Worm (Caenorhabditis elegans) whole organism, L4 larva: ENCODE results near the gene Y51B9A.7.

Experiments
- F10B5.3 ChIP-seq: sonication (generic microtip); optimal IDR thresholded peaks from 2 replicates; lab custom pipeline; 2016; ENCODE audit warnings: mild to moderate bottlenecking, missing genetic modification characterization, missing compliant biosample characterization
- R02D3.7 ChIP-seq: fragments of 150-350 bp; sonication (generic microtip); optimal IDR thresholded peaks from 3 replicates; lab custom pipeline; 2014; ENCODE audit warnings: missing biosample characterization, missing genetic modification characterization
- T20F7.1 ChIP-seq: fragments of 200-800 bp; sonication (Bioruptor generic); optimal IDR thresholded peaks from 2 replicates; lab custom pipeline; 2018; ENCODE audit warnings: mild to moderate bottlenecking, missing genetic modification characterization, missing compliant biosample characterization
- T26A8.4 ChIP-seq: fragments of 200-800 bp; sonication (Bioruptor generic); IDR thresholded peaks from 2 replicates; pipeline ENCODE4 v1.3.6; 2022; ENCODE audit warnings: missing genetic modification characterization, missing compliant biosample characterization
- Y105C5A.15 ChIP-seq: fragments of 200-800 bp; sonication (Bioruptor generic); IDR thresholded peaks from 2 replicates; pipeline ENCODE4 v1.3.6; 2022; ENCODE audit warnings: missing genetic modification characterization, missing compliant biosample characterization
- Y75B8A.6 ChIP-seq: fragments of 200-800 bp; sonication (Bioruptor generic); IDR thresholded peaks from 2 replicates; pipeline ENCODE4 v1.3.6; 2022; ENCODE audit warnings: missing genetic modification reagents, missing genetic modification characterization, missing compliant biosample characterization
- ceh-28 ChIP-seq: fragments of 150-350 bp; optimal IDR thresholded peaks from 2 replicates; lab custom pipeline; 2014; ENCODE audit warnings: missing biosample characterization, missing genetic modification reagents, missing genetic modification characterization
- ces-1 ChIP-seq: fragments of 150-350 bp; sonication (generic microtip); optimal IDR thresholded peaks from 4 replicates; lab custom pipeline; 2014; ENCODE audit warnings: missing biosample characterization, missing genetic modification reagents, missing genetic modification characterization
- dmd-6 ChIP-seq: fragments of 200-800 bp; sonication (Bioruptor generic); IDR thresholded peaks from 2 replicates; pipeline ENCODE4 v1.3.6; 2022; ENCODE audit warnings: missing genetic modification reagents, missing genetic modification characterization, missing compliant biosample characterization
- dmd-9 ChIP-seq: fragments of 200-800 bp; sonication (Bioruptor generic); IDR thresholded peaks from 2 replicates; pipeline ENCODE4 v1.3.6; 2022; ENCODE audit warnings: missing genetic modification reagents, missing genetic modification characterization, missing compliant biosample characterization
- duxl-1 ChIP-seq: sonication (generic microtip); optimal IDR thresholded peaks from 2 replicates; lab custom pipeline; 2016; ENCODE audit warnings: mild to moderate bottlenecking, missing genetic modification characterization, moderate library complexity, missing compliant biosample characterization; ENCODE audit not compliant: poor library complexity
- dve-1 ChIP-seq: sonication (generic microtip); optimal IDR thresholded peaks from 2 replicates; lab custom pipeline; 2017; ENCODE audit warnings: antibody characterized with exemption, mild to moderate bottlenecking, missing genetic modification characterization, missing compliant biosample characterization; ENCODE audit not compliant: insufficient read depth
- egl-43 ChIP-seq: fragments of 200-800 bp; sonication (Bioruptor generic); IDR thresholded peaks from 2 replicates; pipeline ENCODE4 v1.3.6; 2022; ENCODE audit warnings: missing genetic modification reagents, missing genetic modification characterization, missing compliant biosample characterization
- fkh-10 ChIP-seq: fragments of 150-350 bp; optimal IDR thresholded peaks from 2 replicates; lab custom pipeline; 2014; ENCODE audit warnings: missing biosample characterization, missing genetic modification reagents, missing genetic modification characterization
- hlh-11 ChIP-seq: fragments of 200-800 bp; sonication (Bioruptor generic); optimal IDR thresholded peaks from 2 replicates; lab custom pipeline; 2018; ENCODE audit warnings: mild to moderate bottlenecking, missing genetic modification characterization, missing compliant biosample characterization
- hmg-1.1 ChIP-seq: fragments of 200-800 bp; sonication (Bioruptor generic); IDR thresholded peaks from 2 replicates; pipeline ENCODE4 v1.3.6; 2022; ENCODE audit warnings: missing genetic modification reagents, missing genetic modification characterization, missing compliant biosample characterization
- jun-1 ChIP-seq: fragments of 150-350 bp; optimal IDR thresholded peaks from 2 replicates; lab custom pipeline; 2014; ENCODE audit warnings: missing biosample characterization, missing genetic modification reagents, missing genetic modification characterization
- lin-13 ChIP-seq: fragments of 150-350 bp; optimal IDR thresholded peaks from 2 replicates; lab custom pipeline; 2014; ENCODE audit warnings: missing biosample characterization, missing genetic modification reagents, missing genetic modification characterization
- lin-39 ChIP-seq: fragments of 150-350 bp; optimal IDR thresholded peaks from 2 replicates; lab custom pipeline; 2014; ENCODE audit warnings: missing biosample characterization, missing genetic modification reagents, missing genetic modification characterization
- madf-9 ChIP-seq: fragments of 200-800 bp; sonication (Bioruptor generic); conservative IDR thresholded peaks from 2 replicates; pipeline ENCODE4 v1.3.6; 2022; ENCODE audit warnings: missing genetic modification reagents, missing genetic modification characterization, missing compliant biosample characterization
- mdt-29 ChIP-seq: fragments of 200-800 bp; sonication (Bioruptor generic); IDR thresholded peaks from 2 replicates; pipeline ENCODE4 v1.3.6; 2022; ENCODE audit warnings: missing genetic modification reagents, missing genetic modification characterization, missing compliant biosample characterization
- mep-1 ChIP-seq: fragments of 150-350 bp; sonication (generic microtip); optimal IDR thresholded peaks from 3 replicates; lab custom pipeline; 2014; ENCODE audit warnings: missing biosample characterization, missing genetic modification characterization
- nhr-11 ChIP-seq: fragments of 150-350 bp; optimal IDR thresholded peaks from 2 replicates; lab custom pipeline; 2014; ENCODE audit warnings: missing biosample characterization, missing genetic modification characterization
- nhr-111 ChIP-seq: fragments of 200-800 bp; sonication (Bioruptor generic); optimal IDR thresholded peaks from 2 replicates; lab custom pipeline; 2018; ENCODE audit warnings: mild to moderate bottlenecking, missing genetic modification characterization, missing compliant biosample characterization
- nhr-28 ChIP-seq: fragments of 150-350 bp; optimal IDR thresholded peaks from 2 replicates; lab custom pipeline; 2014; ENCODE audit warnings: missing biosample characterization, missing genetic modification characterization
- pha-4 ChIP-seq, 2 experiments: fragments of 150-350 bp in 1 of 2; fragments of 200-800 bp in 1 of 2; sonication (Bioruptor generic) in 1 of 2; IDR thresholded peaks in 1 of 2; optimal IDR thresholded peaks in 1 of 2; 2 replicates each; pipeline versions ENCODE4 v1.3.6 to Lab custom; 2014 to 2022; ENCODE audit warnings: missing genetic modification characterization in 2 of 2, missing genetic modification reagents in 2 of 2, missing biosample characterization in 1 of 2, missing compliant biosample characterization in 1 of 2
- saeg-2 ChIP-seq: fragments of 200-800 bp; sonication (Bioruptor generic); IDR thresholded peaks from 2 replicates; pipeline ENCODE4 v1.3.6; 2022; ENCODE audit warnings: missing genetic modification reagents, missing genetic modification characterization, missing compliant biosample characterization
- sdz-12 ChIP-seq: fragments of 200-800 bp; sonication (Bioruptor generic); optimal IDR thresholded peaks from 2 replicates; lab custom pipeline; 2018; ENCODE audit warnings: mild to moderate bottlenecking, missing genetic modification characterization, missing compliant biosample characterization
- snpc-4 ChIP-seq: fragments of 150-350 bp; optimal IDR thresholded peaks from 2 replicates; lab custom pipeline; 2014; ENCODE audit warnings: missing biosample characterization, missing genetic modification characterization
- spr-3 ChIP-seq: fragments of 200-800 bp; sonication (Bioruptor generic); optimal IDR thresholded peaks from 2 replicates; lab custom pipeline; 2018; ENCODE audit warnings: mild to moderate bottlenecking, missing genetic modification characterization, missing compliant biosample characterization
- tag-97 ChIP-seq: fragments of 200-800 bp; sonication (Bioruptor generic); IDR thresholded peaks from 2 replicates; pipeline ENCODE4 v1.3.6; 2022; ENCODE audit warnings: missing genetic modification characterization, missing compliant biosample characterization
- unc-130 ChIP-seq: sonication (generic microtip); optimal IDR thresholded peaks from 2 replicates; lab custom pipeline; 2016; ENCODE audit warnings: missing genetic modification reagents, missing genetic modification characterization, missing compliant biosample characterization
- unc-39 ChIP-seq: sonication (generic microtip); optimal IDR thresholded peaks from 2 replicates; lab custom pipeline; 2017; ENCODE audit warnings: missing biosample characterization, missing genetic modification characterization
- unc-62 ChIP-seq, 3 experiments: fragments of 150-350 bp in 1 of 3; sonication (generic microtip); optimal IDR thresholded peaks in 2 of 3; peaks in 1 of 3; 1 replicate in 1 of 3; 2 replicates in 2 of 3; lab custom pipeline; 2014 to 2017; ENCODE audit warnings: missing biosample characterization in 3 of 3, missing genetic modification characterization in 3 of 3, missing genetic modification reagents in 3 of 3, missing genotype in 1 of 3
- zip-2 ChIP-seq: fragments of 150-350 bp; optimal IDR thresholded peaks from 2 replicates; lab custom pipeline; 2014; ENCODE audit warnings: missing biosample characterization, missing genetic modification characterization

The Y51B9A.7 gene

DNA sequence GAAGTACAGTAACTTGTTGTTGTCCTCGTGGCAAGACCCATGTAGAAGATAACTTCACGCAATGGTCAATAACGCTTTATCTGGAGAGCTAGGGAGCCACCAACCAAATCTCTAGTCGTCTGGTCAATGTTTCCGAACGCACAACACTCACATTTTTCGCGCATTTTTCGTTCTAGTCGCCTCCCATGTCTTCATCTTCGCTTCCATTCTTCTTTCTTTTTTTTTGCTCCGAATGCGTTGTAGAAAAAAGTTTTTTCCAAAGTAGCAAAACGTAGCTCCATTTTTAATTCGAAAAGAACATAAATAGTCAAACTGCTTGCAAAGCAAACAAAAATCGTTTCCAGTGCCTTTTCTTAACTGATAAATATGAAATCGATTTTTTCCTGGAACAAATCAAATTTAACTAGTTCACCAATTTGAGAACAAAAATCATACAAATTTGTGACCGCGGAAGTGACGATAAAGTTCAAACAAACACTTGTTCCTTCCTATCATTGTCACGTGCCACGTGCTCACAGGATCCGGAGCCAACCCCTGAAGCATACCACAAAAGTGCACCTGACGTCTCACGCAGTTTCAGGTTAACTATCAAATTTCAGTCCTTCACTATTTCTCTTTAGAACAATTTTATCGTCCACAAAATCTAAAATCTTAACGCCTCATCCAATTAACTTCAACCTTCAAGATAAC, 19.1 kb downstream of the Y51B9A.7 start (continued):
- no peak for TF ChIP-seq saeg-2 (GFP tag; lab: Robert Waterston, UW)
- TF ChIP-seq egl-43 = no peak
- TF ChIP-seq nhr-111 (GFP tag; lab: Kevin White, UChicago) = no peak
- TF ChIP-seq snpc-4 (tag; lab: Kevin White, UChicago) = no peak
- no peak for TF ChIP-seq unc-130 (GFP tag; lab: Kevin White, UChicago)
- no peak for TF ChIP-seq ceh-28 (tag; lab: Kevin White, UChicago)
- peak; percentile 3 for TF ChIP-seq hlh-11 (tag; lab: Kevin White, UChicago)
- no peak for TF ChIP-seq madf-9
- no peak for TF ChIP-seq lin-39 (tag; lab: Kevin White, UChicago)
- peak; percentile 37 for TF ChIP-seq nhr-28 (tag; lab: Kevin White, UChicago)
- TF ChIP-seq zip-2 (tag; lab: Kevin White, UChicago) = no peak
- no peak for TF ChIP-seq R02D3.7 (tag; lab: Kevin White, UChicago)
- no peak for TF ChIP-seq unc-39 (tag; lab: Kevin White, UChicago)
- TF ChIP-seq sdz-12 (GFP tag; lab: Kevin White, UChicago) = no peak
- TF ChIP-seq F10B5.3 (tag; lab: Kevin White, UChicago) = no peak
- no peak for TF ChIP-seq T26A8.4
- no peak for TF ChIP-seq T20F7.1

DNA sequence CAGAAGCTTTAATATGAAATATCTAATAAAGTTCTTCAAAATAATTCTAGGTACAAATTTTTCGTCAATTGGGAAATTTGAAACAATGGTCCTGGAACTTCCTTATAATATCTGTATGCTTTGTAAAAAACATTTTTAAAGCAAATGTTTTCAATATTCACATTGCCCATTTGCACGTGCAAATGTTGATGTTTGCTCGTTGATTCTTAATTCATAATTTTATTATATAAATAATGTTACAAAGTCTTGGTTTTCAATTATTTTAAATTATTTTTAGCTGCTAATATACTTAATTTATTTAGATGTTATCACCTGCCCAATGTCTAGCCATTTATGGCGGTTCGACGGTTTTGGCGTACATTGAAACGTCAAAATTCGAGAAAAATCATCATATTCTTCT, 22.1 kb downstream of the Y51B9A.7 start, which contains the start of gene M176.11:
TSS of gene M176.11 (plus strand) at position 301 of the 400 bp plus-strand sequence.
- no peak for TF ChIP-seq T20F7.1
- no peak for TF ChIP-seq nhr-11
- TF ChIP-seq dve-1 (tag; lab: Kevin White, UChicago) = no peak
- TF ChIP-seq Y105C5A.15 (GFP tag; lab: Robert Waterston, UW) = no peak
- no peak for TF ChIP-seq madf-9
- no peak for TF ChIP-seq tag-97
- TF ChIP-seq jun-1 (tag; lab: Kevin White, UChicago) = no peak
- TF ChIP-seq, all 104 proteins: peak for 0

ce11 chrII:9426076-9426475, 26.2 kb downstream of the Y51B9A.7 start, which contains the start of gene M176.10:
TSS of gene M176.10 (minus strand) at chrII:9426176.
- no peak for TF ChIP-seq mdt-29 (GFP tag; lab: Robert Waterston, UW)
- TF ChIP-seq dve-1 (tag; lab: Kevin White, UChicago) = no peak
- no peak for TF ChIP-seq spr-3 (GFP tag; lab: Kevin White, UChicago)
- no peak for TF ChIP-seq dmd-9 (GFP tag; lab: Robert Waterston, UW)
- no peak for TF ChIP-seq duxl-1 (tag; lab: Kevin White, UChicago)

ce11 chrII:9427644-9428043, 27.8 kb downstream of the Y51B9A.7 start, which contains the start of gene M176.5:
TSS of gene M176.5 (minus strand) at chrII:9427744.
- TF ChIP-seq unc-130 (GFP tag; lab: Kevin White, UChicago) = no peak
- TF ChIP-seq pha-4 (GFP tag; IDR thresholded peaks at IDR 0.05; lab: Robert Waterston, UW) = no peak
- peak; percentile 42 for TF ChIP-seq pha-4 (tag; optimal IDR thresholded peaks at IDR 0.05; lab: Kevin White, UChicago)
- peak in 1 of 2 experiments; percentile 44 for TF ChIP-seq unc-62 (GFP tag; optimal IDR thresholded peaks at IDR 0.05 in 1 of 2; lab: Kevin White, UChicago)
- no peak for TF ChIP-seq unc-62 (tag; optimal IDR thresholded peaks at IDR 0.05; lab: Kevin White, UChicago)
- TF ChIP-seq hmg-1.1 (GFP tag; lab: Robert Waterston, UW) = no peak
- TF ChIP-seq Y75B8A.6 (GFP tag; lab: Robert Waterston, UW) = no peak

DNA sequence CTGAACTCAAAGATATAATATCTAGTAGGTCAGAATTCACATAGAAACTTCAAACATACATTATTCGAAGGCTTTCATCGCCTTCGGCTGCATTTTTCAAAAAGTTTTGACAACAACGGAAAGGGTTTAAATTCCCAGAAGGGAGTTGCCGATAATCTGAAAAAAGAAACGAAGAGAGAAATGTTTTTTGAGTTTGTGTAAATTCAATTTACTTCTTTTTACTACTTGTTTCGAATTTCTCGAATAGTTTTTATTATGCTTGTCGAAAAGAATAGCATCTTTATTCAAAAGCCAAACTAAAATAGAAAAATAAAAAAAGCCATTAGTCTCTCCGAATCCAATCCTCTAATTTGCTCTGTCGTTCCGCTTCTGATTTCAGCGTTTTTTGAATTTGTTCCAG, 31.3 kb downstream of the Y51B9A.7 start:
- no peak for TF ChIP-seq nhr-111 (GFP tag; lab: Kevin White, UChicago)
- peak; percentile 42 for TF ChIP-seq fkh-10 (GFP tag; lab: Kevin White, UChicago)
- TF ChIP-seq mep-1 (tag; lab: Kevin White, UChicago) = no peak
- TF ChIP-seq dmd-6 (GFP tag; lab: Robert Waterston, UW) = no peak
- no peak for TF ChIP-seq lin-13
- TF ChIP-seq ces-1 (GFP tag; lab: Kevin White, UChicago) = peak; percentile 37
